Worm (Caenorhabditis elegans): ENCODE data around the gene Y97E10AL.1.

DNA sequence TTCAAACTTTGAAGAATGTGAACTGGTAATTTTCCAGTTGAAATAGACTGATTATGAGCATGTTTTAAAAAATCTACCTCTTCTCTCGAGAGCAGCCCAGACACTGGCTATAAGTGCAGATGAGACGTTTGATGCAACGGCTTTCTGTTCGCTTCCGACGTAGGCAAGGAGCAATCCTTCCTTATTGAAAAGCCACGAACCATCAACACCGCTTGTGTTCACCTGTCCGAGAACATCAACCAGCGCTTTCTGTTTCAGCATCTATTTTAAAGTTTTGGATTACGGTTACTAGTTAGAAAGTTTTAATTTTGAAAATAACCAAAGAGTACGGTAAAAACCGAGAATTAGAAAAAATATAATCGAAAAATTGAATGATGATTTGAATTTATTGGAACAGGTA lies 24.9 kb downstream of the Y97E10AL.1 start, which contains the start of gene lmtr-2:
- TF ChIP-seq mdl-1 (tag; optimal IDR thresholded peaks at IDR 0.05) (no peak), lin-15B (tag; optimal IDR thresholded peaks at IDR 0.05) (no peak), fkh-2 (tag; optimal IDR thresholded peaks at IDR 0.05) (no peak), nhr-11 (tag; optimal IDR thresholded peaks at IDR 0.05) (no peak), elt-1 (tag; optimal IDR thresholded peaks at IDR 0.05) (no peak), fkh-10 (GFP tag; optimal IDR thresholded peaks at IDR 0.05) (no peak), egl-5 (tag; optimal IDR thresholded peaks at IDR 0.05) (no peak), jun-1 (tag; optimal IDR thresholded peaks at IDR 0.05) (no peak), ama-1 (optimal IDR thresholded peaks at IDR 0.05) (no peak), zag-1 (tag; optimal IDR thresholded peaks at IDR 0.05) (no peak), nhr-28 (tag; optimal IDR thresholded peaks at IDR 0.05) (no peak)

All from whole organism, L3 larva.